Fruit fly (Drosophila melanogaster) whole organism, wandering third instar larva: ENCODE measurements around the gene CG42564.

ENCODE experiments used
- Abd-B ChIP-seq: fragments of >200 bp; optimal IDR thresholded peaks from 2 replicates; lab custom pipeline; 2017; ENCODE audit warnings: missing biosample characterization, missing genetic modification characterization
- CG32264 ChIP-seq: fragments of 200-800 bp; sonication (Bioruptor generic); optimal IDR thresholded peaks from 2 replicates; lab custom pipeline; 2016; ENCODE audit warnings: missing biosample characterization, missing genetic modification characterization
- CG9705 ChIP-seq: fragments of 200-800 bp; sonication (Bioruptor generic); optimal IDR thresholded peaks from 2 replicates; lab custom pipeline; 2018; ENCODE audit warnings: missing biosample characterization, mild to moderate bottlenecking, missing genetic modification characterization
- CrebA ChIP-seq: fragments of 200-800 bp; sonication (Bioruptor generic); optimal IDR thresholded peaks from 2 replicates; lab custom pipeline; 2016; ENCODE audit warnings: missing biosample characterization, mild to moderate bottlenecking, missing genetic modification characterization, borderline replicate concordance
- Dfd ChIP-seq: fragments of >200 bp; optimal IDR thresholded peaks from 2 replicates; lab custom pipeline; 2017; ENCODE audit warnings: missing biosample characterization, missing genetic modification characterization
- Dif ChIP-seq: fragments of 200-275, 200-300 bp; sonication (Bioruptor generic); optimal IDR thresholded peaks from 2 replicates; lab custom pipeline; 2018; ENCODE audit warnings: missing biosample characterization, missing genetic modification characterization; ENCODE audit not compliant: partially characterized antibody
- GATAd ChIP-seq: sonication (Bioruptor generic); optimal IDR thresholded peaks from 2 replicates; lab custom pipeline; 2016; ENCODE audit warnings: missing biosample characterization, missing genetic modification characterization
- HLH106 ChIP-seq: fragments of 200-800 bp; optimal IDR thresholded peaks from 3 replicates; lab custom pipeline; 2019; ENCODE audit warnings: missing biosample characterization, mild to moderate bottlenecking, missing genetic modification characterization, moderate library complexity
- Hnf4 ChIP-seq: fragments of 200-800 bp; sonication (Bioruptor generic); optimal IDR thresholded peaks from 2 replicates; lab custom pipeline; 2016; ENCODE audit warnings: missing biosample characterization, mild to moderate bottlenecking, missing genetic modification characterization
- Hr78 ChIP-seq: fragments of >200 bp; optimal IDR thresholded peaks from 2 replicates; lab custom pipeline; 2017; ENCODE audit warnings: missing biosample characterization, missing genetic modification characterization
- Hr83 ChIP-seq: fragments of 200-300 bp; sonication (Bioruptor generic); optimal IDR thresholded peaks from 2 replicates; lab custom pipeline; 2016; ENCODE audit warnings: missing biosample characterization, mild to moderate bottlenecking, missing genetic modification characterization, moderate library complexity; ENCODE audit not compliant: poor library complexity, severe bottlenecking
- Jra ChIP-seq: sonication (Bioruptor generic); optimal IDR thresholded peaks from 2 replicates; lab custom pipeline; 2016; ENCODE audit warnings: missing biosample characterization, missing genetic modification characterization
- Myc ChIP-seq: fragments of >200 bp; optimal IDR thresholded peaks from 2 replicates; lab custom pipeline; 2017
- N ChIP-seq: fragments of >200 bp; optimal IDR thresholded peaks from 2 replicates; lab custom pipeline; 2018; ENCODE audit warnings: missing biosample characterization, missing external identifiers, missing genetic modification characterization
- OdsH ChIP-seq: fragments of 200-800 bp; sonication (Bioruptor generic); optimal IDR thresholded peaks from 2 replicates; lab custom pipeline; 2016; ENCODE audit warnings: missing biosample characterization, mild to moderate bottlenecking, missing genetic modification characterization
- Rel ChIP-seq, 2 experiments: fragments of 200-800 bp; sonication (Bioruptor generic) in 1 of 2; optimal IDR thresholded peaks; 2 replicates in 1 of 2; 3 replicates in 1 of 2; lab custom pipeline; 2016 to 2019; ENCODE audit warnings: mild to moderate bottlenecking in 2 of 2, missing biosample characterization in 2 of 2, missing genetic modification characterization in 2 of 2, moderate library complexity in 1 of 2
- Sp1 ChIP-seq: fragments of 200-800 bp; sonication (Bioruptor generic); optimal IDR thresholded peaks from 3 replicates; lab custom pipeline; 2019; ENCODE audit warnings: missing biosample characterization, mild to moderate bottlenecking, missing genetic modification characterization, moderate library complexity
- Vsx2 ChIP-seq: fragments of 200-300, 225-300 bp; sonication (Bioruptor generic); optimal IDR thresholded peaks from 2 replicates; lab custom pipeline; 2018; ENCODE audit warnings: missing biosample characterization, missing genetic modification characterization; ENCODE audit not compliant: partially characterized antibody
- br ChIP-seq: fragments of 200-800 bp; sonication (Bioruptor generic); optimal IDR thresholded peaks from 2 replicates; lab custom pipeline; 2016; ENCODE audit warnings: missing biosample characterization, missing genetic modification characterization
- brk ChIP-seq: fragments of 200-800 bp; sonication (Bioruptor generic); optimal IDR thresholded peaks from 2 replicates; lab custom pipeline; 2016; ENCODE audit warnings: missing biosample characterization, mild to moderate bottlenecking, missing genetic modification characterization
- dl ChIP-seq, 2 experiments: fragments of 175-275, 200-275 bp in 1 of 2; fragments of 200-275 bp in 1 of 2; sonication (Bioruptor generic); optimal IDR thresholded peaks; lab custom pipeline; 2018; ENCODE audit warnings: mild to moderate bottlenecking in 2 of 2, missing biosample characterization in 2 of 2, missing genetic modification characterization in 2 of 2, moderate library complexity in 2 of 2; ENCODE audit not compliant: partially characterized antibody in 2 of 2, insufficient read depth in 1 of 2
- dmrt93B ChIP-seq: fragments of 200-800 bp; sonication (Bioruptor generic); optimal IDR thresholded peaks from 2 replicates; lab custom pipeline; 2018; ENCODE audit warnings: missing biosample characterization, mild to moderate bottlenecking, missing genetic modification characterization
- dsf ChIP-seq: sonication (Bioruptor generic); optimal IDR thresholded peaks from 2 replicates; lab custom pipeline; 2016; ENCODE audit warnings: missing biosample characterization, missing genetic modification characterization, borderline replicate concordance
- ey ChIP-seq: fragments of 200-800 bp; sonication (Bioruptor generic); optimal IDR thresholded peaks from 2 replicates; lab custom pipeline; 2016; ENCODE audit warnings: missing biosample characterization, missing genetic modification characterization
- foxo ChIP-seq, 2 experiments: fragments of 200-800 bp; sonication (Bioruptor generic); optimal IDR thresholded peaks; 2 replicates in 1 of 2; 3 replicates in 1 of 2; lab custom pipeline; 2016 to 2017; ENCODE audit warnings: missing biosample characterization in 2 of 2, missing genetic modification characterization in 2 of 2
- fru ChIP-seq: fragments of 200-800 bp; sonication (Bioruptor generic); optimal IDR thresholded peaks from 3 replicates; lab custom pipeline; 2016; ENCODE audit warnings: missing biosample characterization, mild to moderate bottlenecking, missing genetic modification characterization
- h ChIP-seq: fragments of 200-800 bp; sonication (Bioruptor generic); optimal IDR thresholded peaks from 3 replicates; lab custom pipeline; 2016; ENCODE audit warnings: missing biosample characterization, mild to moderate bottlenecking, missing genetic modification characterization
- jim ChIP-seq: fragments of 175-275, 200-325 bp; sonication (Bioruptor generic); optimal IDR thresholded peaks from 2 replicates; lab custom pipeline; 2016; ENCODE audit warnings: missing biosample characterization, mild to moderate bottlenecking, missing genetic modification characterization
- lola ChIP-seq: fragments of >200 bp; optimal IDR thresholded peaks from 2 replicates; lab custom pipeline; 2017; ENCODE audit warnings: missing biosample characterization, missing genetic modification characterization
- pan ChIP-seq: fragments of >200 bp; optimal IDR thresholded peaks from 2 replicates; lab custom pipeline; 2017
- psq ChIP-seq: fragments of 200-800 bp; sonication (Bioruptor generic); optimal IDR thresholded peaks from 3 replicates; lab custom pipeline; 2017; ENCODE audit warnings: missing biosample characterization, mild to moderate bottlenecking, missing genetic modification characterization, moderate library complexity
- rgr ChIP-seq: fragments of 200-800 bp; sonication (Bioruptor generic); optimal IDR thresholded peaks from 3 replicates; lab custom pipeline; 2016; ENCODE audit warnings: missing biosample characterization, mild to moderate bottlenecking, missing genetic modification characterization
- sage ChIP-seq: fragments of 200-800 bp; sonication (Bioruptor generic); optimal IDR thresholded peaks from 2 replicates; lab custom pipeline; 2016; ENCODE audit warnings: missing biosample characterization, mild to moderate bottlenecking, missing genetic modification characterization
- sv ChIP-seq: fragments of 200-800 bp; sonication (Bioruptor generic); optimal IDR thresholded peaks from 3 replicates; lab custom pipeline; 2016; ENCODE audit warnings: missing biosample characterization, missing genetic modification characterization
- tai ChIP-seq: sonication (Bioruptor generic); optimal IDR thresholded peaks from 2 replicates; lab custom pipeline; 2016; ENCODE audit warnings: missing biosample characterization, missing genetic modification characterization
- usp ChIP-seq: fragments of >200 bp; optimal IDR thresholded peaks from 2 replicates; lab custom pipeline; 2017; ENCODE audit warnings: missing biosample characterization, missing genetic modification characterization
- woc ChIP-seq: sonication (Bioruptor generic); optimal IDR thresholded peaks from 2 replicates; lab custom pipeline; 2016; ENCODE audit warnings: missing biosample characterization, mild to moderate bottlenecking, missing genetic modification characterization

The CG42564 gene

dm6 chr3R:6388414-6388830 lies 14.1 kb downstream of the CG42564 start:
- no peak for TF ChIP-seq h (GFP tag; lab: Kevin White, UChicago)
- peak; percentile 4 for TF ChIP-seq sage (GFP tag; lab: Kevin White, UChicago)
- TF ChIP-seq dl (GFP tag; optimal IDR thresholded peaks at IDR 0.05; lab: Kevin White, UChicago; ENCODE audit: insufficient read depth in 1 of 2, partially characterized antibody in 2 of 2), result no peak
- peak in 1 of 2 experiments; percentile 7 for TF ChIP-seq foxo (GFP tag; optimal IDR thresholded peaks at IDR 0.05; lab: Kevin White, UChicago)
- TF ChIP-seq Myc (lab: Kevin White, UChicago), result peak; percentile 20
- peak; percentile 0 for TF ChIP-seq Hnf4

DNA sequence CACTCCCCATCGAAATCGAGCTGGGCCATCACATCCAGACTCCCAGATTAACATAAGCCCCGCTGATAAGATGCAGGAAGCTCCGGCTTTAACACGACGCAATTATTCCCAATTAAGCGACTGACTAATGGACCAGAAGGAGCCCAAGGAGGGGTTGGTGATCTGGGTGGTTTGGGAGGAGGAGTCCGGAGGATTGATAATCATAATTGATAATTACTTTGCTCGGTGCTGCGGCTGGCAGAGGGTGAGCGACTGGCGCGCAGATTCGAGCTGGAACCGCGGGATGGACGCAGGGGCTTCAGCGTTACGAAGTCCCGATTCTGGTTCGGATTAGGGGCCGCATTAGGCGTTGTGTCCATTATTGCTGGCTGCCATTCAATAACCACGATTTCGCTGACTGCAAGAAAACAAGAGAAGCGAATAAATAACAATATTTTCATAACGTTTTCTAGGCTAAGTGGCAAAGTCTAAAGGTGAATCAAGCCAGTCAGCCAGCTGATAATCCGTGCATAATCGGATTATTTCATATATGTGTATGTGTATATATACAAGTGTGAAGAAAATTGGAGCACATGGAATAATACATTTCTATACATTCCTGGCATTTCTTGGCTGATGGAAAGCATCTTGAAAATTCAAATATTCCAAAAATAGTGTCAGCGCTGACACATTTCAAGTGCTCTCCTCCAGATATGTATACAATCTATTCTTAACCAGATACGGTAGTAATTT lies 19.4 kb downstream of the CG42564 start:
- TF ChIP-seq h (GFP tag; lab: Kevin White, UChicago), result no peak
- no peak for TF ChIP-seq tai (GFP tag; lab: Kevin White, UChicago)
- TF ChIP-seq Rel (GFP tag; optimal IDR thresholded peaks at IDR 0.05; lab: Kevin White, UChicago), result no peak
- no peak for TF ChIP-seq Rel (tag; optimal IDR thresholded peaks at IDR 0.05; lab: Kevin White, UChicago)
- TF ChIP-seq jim (GFP tag; lab: Kevin White, UChicago), result no peak
- no peak for TF ChIP-seq CrebA (GFP tag; lab: Kevin White, UChicago)
- no peak for TF ChIP-seq N (GFP tag; lab: Kevin White, UChicago)
- no peak for TF ChIP-seq Hnf4
- no peak for TF ChIP-seq woc (GFP tag; lab: Kevin White, UChicago)
- TF ChIP-seq Dfd (GFP tag; lab: Kevin White, UChicago), result no peak
- TF ChIP-seq dmrt93B (GFP tag; lab: Kevin White, UChicago), result no peak
- no peak for TF ChIP-seq rgr (GFP tag; lab: Kevin White, UChicago)
- TF ChIP-seq CG9705 (GFP tag; lab: Kevin White, UChicago), result no peak
- TF ChIP-seq Jra (GFP tag; lab: Kevin White, UChicago), result no peak
- TF ChIP-seq brk, result no peak
- no peak for TF ChIP-seq Sp1 (GFP tag; lab: Kevin White, UChicago)
- TF ChIP-seq Hr83, result no peak
- no peak for TF ChIP-seq CG32264 (GFP tag; lab: Kevin White, UChicago)
- TF ChIP-seq, all 38 proteins: peak for 0

DNA sequence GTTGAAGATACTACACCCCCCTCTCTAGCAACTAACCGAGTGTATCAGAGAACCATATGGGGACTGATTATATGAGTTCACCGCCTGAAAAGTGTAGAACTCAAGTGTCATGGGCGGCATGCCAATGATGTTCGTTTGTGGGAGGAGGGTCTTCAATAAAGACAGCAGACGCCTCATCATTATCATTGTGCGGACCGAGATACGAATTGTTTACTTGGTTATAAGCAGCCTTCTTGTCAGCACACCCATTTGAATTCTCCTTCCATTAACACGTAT lies 19.9 kb downstream of the CG42564 start:
- no peak for TF ChIP-seq Vsx2
- no peak for TF ChIP-seq Dfd (GFP tag; lab: Kevin White, UChicago)
- no peak for TF ChIP-seq lola
- TF ChIP-seq br (GFP tag; lab: Kevin White, UChicago), result no peak

dm6 chr3R:6395572-6396295 lies 21.5 kb downstream of the CG42564 start:
- TF ChIP-seq Hr83 (peak; percentile 69), br (GFP tag; lab: Kevin White, UChicago) (peak; percentile 80), Jra (GFP tag; lab: Kevin White, UChicago) (no peak), Vsx2 (no peak), Sp1 (GFP tag; lab: Kevin White, UChicago) (peak; percentile 76), usp (GFP tag; lab: Kevin White, UChicago) (no peak), dmrt93B (GFP tag; lab: Kevin White, UChicago) (peak; percentile 61), ey (GFP tag; lab: Kevin White, UChicago) (peak; percentile 79), Rel (GFP tag; optimal IDR thresholded peaks at IDR 0.05; lab: Kevin White, UChicago) (no peak), Rel (tag; optimal IDR thresholded peaks at IDR 0.05; lab: Kevin White, UChicago) (peak; percentile 32), Abd-B (GFP tag; lab: Kevin White, UChicago) (no peak), pan (lab: Kevin White, UChicago) (no peak), brk (peak; percentile 50), Dif (no peak), rgr (GFP tag; lab: Kevin White, UChicago) (peak; percentile 81), CG32264 (GFP tag; lab: Kevin White, UChicago) (peak; percentile 42), GATAd (GFP tag; lab: Kevin White, UChicago) (no peak), Hr78 (no peak), dsf (GFP tag; lab: Kevin White, UChicago) (peak; percentile 52), fru (GFP tag; lab: Kevin White, UChicago) (peak; percentile 85), dl (GFP tag; optimal IDR thresholded peaks at IDR 0.05; lab: Kevin White, UChicago; ENCODE audit: insufficient read depth in 1 of 2, partially characterized antibody in 2 of 2) (no peak), N (GFP tag; lab: Kevin White, UChicago) (no peak), psq (peak; percentile 89), sv (GFP tag; lab: Kevin White, UChicago) (no peak), h (GFP tag; lab: Kevin White, UChicago) (peak; percentile 83), CrebA (GFP tag; lab: Kevin White, UChicago) (no peak), Myc (lab: Kevin White, UChicago) (no peak), OdsH (GFP tag; lab: Kevin White, UChicago) (peak; percentile 77), HLH106 (peak; percentile 70), woc (GFP tag; lab: Kevin White, UChicago) (peak; percentile 76), CG9705 (GFP tag; lab: Kevin White, UChicago) (no peak), Dfd (GFP tag; lab: Kevin White, UChicago) (no peak), jim (GFP tag; lab: Kevin White, UChicago) (no peak), Hnf4 (peak; percentile 73), sage (GFP tag; lab: Kevin White, UChicago) (peak; percentile 69), tai (GFP tag; lab: Kevin White, UChicago) (peak; percentile 69), lola (no peak)
